Worm (Caenorhabditis elegans) whole organism, young adult: ENCODE measurements around the gene cdh-4.
"Not testable (repeated sequence)": the region's sequence is repeated elsewhere in the genome, so short reads cannot be mapped to it uniquely, and the experiment has no call there.

ENCODE experiments used
- B0261.1 ChIP-seq: sonication (generic microtip); optimal IDR thresholded peaks from 2 replicates; lab custom pipeline; 2016; ENCODE audit warnings: mild to moderate bottlenecking, missing genetic modification characterization, moderate library complexity, missing compliant biosample characterization
- D2030.7 ChIP-seq: fragments of 200-800 bp; sonication (Bioruptor generic); IDR thresholded peaks from 2 replicates; pipeline ENCODE4 v1.3.6; 2022; ENCODE audit warnings: missing genetic modification reagents, missing genetic modification characterization, missing compliant biosample characterization
- F10E7.11 ChIP-seq: sonication (generic microtip); optimal IDR thresholded peaks from 2 replicates; lab custom pipeline; 2017; ENCODE audit warnings: mild to moderate bottlenecking, missing genetic modification characterization, moderate library complexity, missing compliant biosample characterization
- F55B11.4 ChIP-seq: sonication (generic microtip); optimal IDR thresholded peaks from 2 replicates; lab custom pipeline; 2016; ENCODE audit warnings: missing compliant biosample characterization, missing genetic modification characterization, borderline replicate concordance; ENCODE audit not compliant: insufficient read depth
- K11D2.4 ChIP-seq: fragments of 200-800 bp; sonication (Bioruptor generic); IDR thresholded peaks from 2 replicates; pipeline ENCODE4 v1.3.6; 2022; ENCODE audit warnings: missing genetic modification reagents, missing genetic modification characterization, missing compliant biosample characterization
- Y67H2A.10 ChIP-seq: fragments of 200-800 bp; sonication (Bioruptor generic); conservative IDR thresholded peaks from 2 replicates; pipeline ENCODE4 v1.3.6; 2022; ENCODE audit warnings: missing genetic modification reagents, missing genetic modification characterization, missing compliant biosample characterization
- Y95B8A.8 ChIP-seq: fragments of 200-800 bp; sonication (Bioruptor generic); IDR thresholded peaks from 2 replicates; pipeline ENCODE4 v1.3.6; 2022; ENCODE audit warnings: missing genetic modification reagents, missing genetic modification characterization, missing compliant biosample characterization
- ZK185.1 ChIP-seq: sonication (generic microtip); optimal IDR thresholded peaks from 2 replicates; lab custom pipeline; 2016; ENCODE audit warnings: mild to moderate bottlenecking, missing genetic modification characterization, missing compliant biosample characterization; ENCODE audit not compliant: poor library complexity, severe bottlenecking
- athp-1 ChIP-seq: sonication (generic microtip); optimal IDR thresholded peaks from 2 replicates; lab custom pipeline; 2017; ENCODE audit warnings: mild to moderate bottlenecking, missing genetic modification characterization, missing compliant biosample characterization
- attf-6 ChIP-seq: fragments of 200-800 bp; sonication (Bioruptor generic); IDR thresholded peaks from 2 replicates; pipeline ENCODE4 v1.3.6; 2022; ENCODE audit warnings: missing genetic modification reagents, missing genetic modification characterization, missing compliant biosample characterization
- bed-1 ChIP-seq: fragments of 200-800 bp; sonication (Bioruptor generic); IDR thresholded peaks from 2 replicates; pipeline ENCODE4 v1.3.6; 2022; ENCODE audit warnings: missing genetic modification reagents, missing genetic modification characterization, missing compliant biosample characterization
- bed-2 ChIP-seq: fragments of 200-800 bp; sonication (Bioruptor generic); IDR thresholded peaks from 2 replicates; pipeline ENCODE4 v1.3.6; 2022; ENCODE audit warnings: missing genetic modification reagents, missing genetic modification characterization, missing compliant biosample characterization
- cebp-2 ChIP-seq: fragments of 200-800 bp; sonication (Bioruptor generic); IDR thresholded peaks from 2 replicates; pipeline ENCODE4 v1.3.6; 2022; ENCODE audit warnings: missing genetic modification characterization, missing compliant biosample characterization
- ceh-58 ChIP-seq: fragments of 200-800 bp; sonication (Bioruptor generic); IDR thresholded peaks from 2 replicates; pipeline ENCODE4 v1.3.6; 2022; ENCODE audit warnings: missing genetic modification characterization, missing compliant biosample characterization
- dpl-1 ChIP-seq: fragments of 150-350 bp; optimal IDR thresholded peaks from 2 replicates; lab custom pipeline; 2014; ENCODE audit warnings: missing biosample characterization, missing genetic modification reagents, missing genetic modification characterization
- efl-1 ChIP-seq: fragments of 150-350 bp; optimal IDR thresholded peaks from 2 replicates; lab custom pipeline; 2014; ENCODE audit warnings: missing biosample characterization, missing genetic modification reagents, missing genetic modification characterization
- egl-18 ChIP-seq: fragments of 200-800 bp; sonication (Bioruptor generic); IDR thresholded peaks from 2 replicates; pipeline ENCODE4 v1.3.6; 2022; ENCODE audit warnings: missing genetic modification reagents, missing genetic modification characterization, missing compliant biosample characterization
- ekl-4 ChIP-seq: fragments of 200-800 bp; sonication (Bioruptor generic); IDR thresholded peaks from 2 replicates; pipeline ENCODE4 v1.3.6; 2022; ENCODE audit warnings: missing genetic modification reagents, missing genetic modification characterization, missing compliant biosample characterization
- hlh-26 ChIP-seq: fragments of 200-800 bp; sonication (Bioruptor generic); conservative IDR thresholded peaks from 2 replicates; pipeline ENCODE4 v1.3.6; 2022; ENCODE audit warnings: missing genetic modification reagents, missing genetic modification characterization, missing compliant biosample characterization
- hmg-1.2 ChIP-seq: fragments of 200-800 bp; sonication (Bioruptor generic); IDR thresholded peaks from 2 replicates; pipeline ENCODE4 v1.3.6; 2022; ENCODE audit warnings: missing genetic modification reagents, missing genetic modification characterization, missing compliant biosample characterization
- hsf-1 ChIP-seq: fragments of 200-800 bp; sonication (Bioruptor generic); IDR thresholded peaks from 2 replicates; pipeline ENCODE4 v1.3.6; 2022; ENCODE audit warnings: missing genetic modification reagents, missing genetic modification characterization, missing compliant biosample characterization
- lin-26 ChIP-seq: fragments of 200-800 bp; sonication (Bioruptor generic); IDR thresholded peaks from 2 replicates; pipeline ENCODE4 v1.3.6; 2022; ENCODE audit warnings: missing genetic modification reagents, missing genetic modification characterization, missing compliant biosample characterization
- lin-40 ChIP-seq: sonication (generic microtip); optimal IDR thresholded peaks from 2 replicates; lab custom pipeline; 2016; ENCODE audit warnings: missing genetic modification characterization, mild to moderate bottlenecking, missing compliant biosample characterization, missing genotype, missing genetic modification reagents
- lsy-27 ChIP-seq: sonication (generic microtip); optimal IDR thresholded peaks from 2 replicates; lab custom pipeline; 2017; ENCODE audit warnings: missing genetic modification characterization, mild to moderate bottlenecking, missing compliant biosample characterization, antibody characterized with exemption, missing genotype, borderline replicate concordance; ENCODE audit not compliant: insufficient read depth
- madf-10 ChIP-seq: sonication (generic microtip); optimal IDR thresholded peaks from 2 replicates; lab custom pipeline; 2016; ENCODE audit warnings: mild to moderate bottlenecking, missing genetic modification characterization, missing compliant biosample characterization
- madf-6 ChIP-seq: fragments of 200-800 bp; sonication (Bioruptor generic); IDR thresholded peaks from 2 replicates; pipeline ENCODE4 v1.3.6; 2022; ENCODE audit warnings: missing genetic modification reagents, missing genetic modification characterization, missing compliant biosample characterization
- nhr-27 ChIP-seq: fragments of 200-800 bp; sonication (Bioruptor generic); optimal IDR thresholded peaks from 2 replicates; lab custom pipeline; 2018; ENCODE audit warnings: mild to moderate bottlenecking, missing genetic modification characterization, moderate library complexity, missing compliant biosample characterization
- nhr-90 ChIP-seq: sonication (generic microtip); optimal IDR thresholded peaks from 2 replicates; lab custom pipeline; 2016; ENCODE audit warnings: missing genotype, mild to moderate bottlenecking, missing genetic modification characterization, missing compliant biosample characterization
- pbrm-1 ChIP-seq: fragments of 200-800 bp; sonication (Bioruptor generic); IDR thresholded peaks from 2 replicates; pipeline ENCODE4 v1.3.6; 2022; ENCODE audit warnings: missing genetic modification reagents, missing genetic modification characterization, missing compliant biosample characterization
- pha-4 ChIP-seq: fragments of 150-350 bp; sonication (generic microtip); optimal IDR thresholded peaks from 2 replicates; lab custom pipeline; 2014; ENCODE audit warnings: missing biosample characterization, missing genetic modification reagents, missing genetic modification characterization
- rec-8 ChIP-seq, 2 experiments: sonication (generic microtip); optimal IDR thresholded peaks; 2 replicates each; lab custom pipeline; 2016; ENCODE audit warnings: mild to moderate bottlenecking in 2 of 2, missing genetic modification characterization in 2 of 2, missing genetic modification reagents in 2 of 2, missing genotype in 2 of 2, missing biosample characterization in 1 of 2, missing compliant biosample characterization in 1 of 2, moderate library complexity in 1 of 2
- repo-1 ChIP-seq: sonication (generic microtip); optimal IDR thresholded peaks from 2 replicates; lab custom pipeline; 2017; ENCODE audit warnings: mild to moderate bottlenecking, missing genetic modification characterization, missing compliant biosample characterization
- rpc-1 ChIP-seq, 2 experiments: fragments of 150-350 bp in 1 of 2; sonication (generic microtip) in 1 of 2; optimal IDR thresholded peaks; 2 replicates each; lab custom pipeline; 2014 to 2018; ENCODE audit warnings: missing biosample characterization in 1 of 2, missing genetic modification characterization in 1 of 2, missing genetic modification reagents in 1 of 2, missing genotype in 1 of 2
- sea-2 ChIP-seq: fragments of 200-800 bp; sonication (Bioruptor generic); IDR thresholded peaks from 2 replicates; pipeline ENCODE4 v1.3.6; 2022; ENCODE audit warnings: missing genetic modification characterization, missing compliant biosample characterization
- snpc-4 ChIP-seq, 5 experiments: fragments of 150-350 bp in 1 of 5; sonication (generic microtip) in 4 of 5; optimal IDR thresholded peaks; 2 replicates each; lab custom pipeline; 2014 to 2018; ENCODE audit warnings: missing genetic modification characterization in 5 of 5, missing biosample characterization in 3 of 5, antibody characterized with exemption in 2 of 5, mild to moderate bottlenecking in 2 of 5, missing compliant biosample characterization in 2 of 5, missing genotype in 2 of 5, moderate library complexity in 2 of 5, missing genetic modification reagents in 1 of 5
- sptf-2 ChIP-seq: fragments of 200-800 bp; sonication (Bioruptor generic); optimal IDR thresholded peaks from 2 replicates; lab custom pipeline; 2018; ENCODE audit warnings: mild to moderate bottlenecking, missing genetic modification characterization, missing compliant biosample characterization
- tbp1 ChIP-seq: fragments of 200-800 bp; sonication (Bioruptor generic); optimal IDR thresholded peaks from 2 replicates; lab custom pipeline; 2018; ENCODE audit warnings: mild to moderate bottlenecking, missing genetic modification characterization, missing compliant biosample characterization
- zfh-2 ChIP-seq: fragments of 200-800 bp; sonication (Bioruptor generic); conservative IDR thresholded peaks from 2 replicates; pipeline ENCODE4 v1.3.6; 2022; ENCODE audit warnings: missing genetic modification reagents, missing genetic modification characterization, missing compliant biosample characterization
- ztf-18 ChIP-seq: sonication (generic microtip); optimal IDR thresholded peaks from 2 replicates; lab custom pipeline; 2016; ENCODE audit warnings: missing genotype, mild to moderate bottlenecking, missing genetic modification characterization, missing compliant biosample characterization
- ztf-3 ChIP-seq: fragments of 200-800 bp; sonication (Bioruptor generic); optimal IDR thresholded peaks from 2 replicates; lab custom pipeline; 2018; ENCODE audit warnings: mild to moderate bottlenecking, missing genetic modification characterization, missing compliant biosample characterization

The cdh-4 gene

DNA sequence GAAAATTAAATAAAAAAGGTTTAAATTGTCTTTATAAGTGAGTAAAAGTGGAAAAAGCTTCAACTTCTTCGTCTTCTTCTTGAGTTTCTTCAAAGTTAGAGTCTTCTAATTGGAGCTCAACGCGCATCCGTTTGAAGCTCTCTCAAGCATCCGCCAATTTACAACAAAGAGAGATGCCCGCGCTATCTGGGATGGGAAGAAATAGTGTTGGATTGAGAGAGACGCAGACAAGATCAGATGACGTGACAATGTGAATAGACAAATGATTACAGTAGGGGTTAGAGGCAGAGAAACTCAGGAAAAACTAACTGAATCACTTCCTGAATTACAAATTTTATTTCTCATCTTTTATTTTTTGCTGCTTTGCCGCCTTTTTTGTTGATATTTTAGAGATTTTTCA lies 37.2 kb upstream of the cdh-4 start:
- TF ChIP-seq bed-1 (GFP tag; lab: Robert Waterston, UW) (no peak), cebp-2 (no peak), rec-8 (tag; optimal IDR thresholded peaks at IDR 0.05; lab: Kevin White, UChicago) (no peak), hmg-1.2 (peak; percentile 75), dpl-1 (GFP tag; lab: Kevin White, UChicago) (no peak), zfh-2 (GFP tag; lab: Robert Waterston, UW) (no peak), ceh-58 (GFP tag; lab: Robert Waterston, UW) (no peak), F55B11.4 (tag; lab: Kevin White, UChicago) (no peak)

DNA sequence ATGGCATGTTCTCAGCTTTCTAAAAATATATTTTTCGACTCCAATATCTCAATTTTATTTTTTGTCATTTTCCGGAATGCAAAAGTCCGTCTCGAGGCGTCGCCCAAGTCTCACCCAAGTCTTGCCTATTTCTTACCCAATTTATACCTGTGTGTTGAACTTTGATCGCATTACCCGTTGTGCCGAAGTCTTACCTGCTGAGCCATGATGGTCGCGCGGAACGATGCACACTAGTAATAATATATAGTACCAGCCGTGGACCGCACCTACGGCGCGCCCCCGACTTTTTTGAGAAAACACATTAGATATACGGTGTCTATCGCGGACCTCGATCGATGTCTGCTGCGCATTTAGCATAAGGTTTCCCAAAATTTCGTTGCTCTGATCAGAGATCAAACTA lies 35.8 kb upstream of the cdh-4 start:
- TF ChIP-seq B0261.1 (tag; lab: Kevin White, UChicago) (peak; percentile 31), pbrm-1 (GFP tag; lab: Robert Waterston, UW) (peak; percentile 80), madf-6 (GFP tag; lab: Robert Waterston, UW) (peak; percentile 53), cebp-2 (0 out of 2 replicates have a peak, but pooled peaks have one; percentile 50), snpc-4 (tag; optimal IDR thresholded peaks at IDR 0.05; lab: Kevin White, UChicago) (peak in 2 of 4 experiments; percentile 46 to 82), hmg-1.2 (peak; percentile 76), hsf-1 (GFP tag; lab: Robert Waterston, UW) (0 out of 2 replicates have a peak, but pooled peaks have one; percentile 27), ceh-58 (GFP tag; lab: Robert Waterston, UW) (0 out of 2 replicates have a peak, but pooled peaks have one; percentile 34), tbp1 (GFP tag; lab: Kevin White, UChicago) (peak; percentile 77), attf-6 (GFP tag; lab: Robert Waterston, UW) (0 out of 2 replicates have a peak, but pooled peaks have one; percentile 74), rpc-1 (tag; optimal IDR thresholded peaks at IDR 0.05; lab: Kevin White, UChicago) (peak; percentile 60), Y95B8A.8 (GFP tag; lab: Robert Waterston, UW) (0 out of 2 replicates have a peak, but pooled peaks have one; percentile 28), D2030.7 (GFP tag; lab: Robert Waterston, UW) (peak; percentile 54)
- TF ChIP-seq snpc-4 (GFP tag; optimal IDR thresholded peaks at IDR 0.05; lab: Kevin White, UChicago); rpc-1 (optimal IDR thresholded peaks at IDR 0.05; lab: Kevin White, UChicago): not testable (repeated sequence)

DNA sequence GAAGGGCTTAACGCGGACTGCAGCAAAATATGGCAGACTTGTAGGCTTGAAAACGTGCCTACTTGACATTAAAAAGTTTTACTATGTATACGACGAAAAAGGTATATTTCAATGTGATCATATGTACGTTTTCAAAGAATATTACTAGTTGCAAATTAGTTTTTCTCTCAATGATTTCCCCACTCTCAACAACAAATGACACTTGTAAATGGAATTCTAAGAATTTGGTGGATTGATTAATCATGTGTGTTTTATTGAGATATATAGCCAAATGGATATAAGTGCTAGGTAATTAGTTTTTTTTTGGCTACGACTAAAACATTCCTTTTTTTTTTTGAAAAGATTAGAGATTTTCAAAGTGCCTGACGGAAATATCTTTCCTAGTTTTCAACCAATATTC lies 32.9 kb upstream of the cdh-4 start:
- TF ChIP-seq tbp1 (GFP tag; lab: Kevin White, UChicago) (no peak), sea-2 (GFP tag; lab: Robert Waterston, UW) (no peak), athp-1 (tag; lab: Kevin White, UChicago) (no peak), madf-10 (tag; lab: Kevin White, UChicago) (no peak), dpl-1 (GFP tag; lab: Kevin White, UChicago) (no peak), egl-18 (GFP tag; lab: Robert Waterston, UW) (no peak), F10E7.11 (tag; lab: Kevin White, UChicago) (no peak), cebp-2 (no peak), nhr-27 (tag; lab: Kevin White, UChicago) (no peak), K11D2.4 (GFP tag; lab: Robert Waterston, UW) (no peak), lsy-27 (tag; lab: Kevin White, UChicago) (no peak), B0261.1 (tag; lab: Kevin White, UChicago) (no peak), hlh-26 (no peak)
- TF ChIP-seq, all 124 proteins: peak for 0

DNA sequence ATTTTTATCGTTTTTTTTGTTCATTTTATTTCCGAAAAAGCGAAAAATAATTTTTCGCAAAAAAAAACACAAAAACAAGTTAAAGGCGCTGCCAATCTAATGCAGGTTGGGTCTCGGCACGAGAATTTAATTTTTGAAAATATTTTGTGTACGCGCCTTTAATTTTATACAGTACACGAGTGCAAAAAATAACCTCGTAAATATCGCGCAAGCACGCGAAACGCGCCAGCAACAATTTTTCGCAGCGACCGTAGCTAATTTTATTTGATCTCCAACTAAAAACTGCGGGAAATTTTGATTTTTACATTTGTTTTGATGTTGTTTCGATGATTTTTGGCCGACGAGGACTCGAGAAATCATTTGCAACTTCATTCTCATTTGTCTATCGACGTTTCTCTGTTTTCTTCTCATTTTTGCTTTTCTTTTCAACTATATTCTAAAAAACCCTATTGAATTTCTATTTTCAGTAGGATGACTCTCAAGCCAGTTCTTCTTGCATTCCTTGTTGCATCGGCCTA lies 31.2 kb upstream of the cdh-4 start, which contains the start of gene cpg-1:
Gene cpg-1, plus strand, starts transcription at position 468 of the 518 bp plus-strand sequence.
- TF ChIP-seq lin-40 (tag; lab: Kevin White, UChicago) (no peak), repo-1 (tag; lab: Kevin White, UChicago) (no peak), nhr-90 (tag; lab: Kevin White, UChicago) (no peak), Y67H2A.10 (peak; percentile 81), ZK185.1 (tag; lab: Kevin White, UChicago) (no peak), sptf-2 (GFP tag; lab: Kevin White, UChicago) (no peak), lin-26 (peak; percentile 75), ztf-18 (tag; lab: Kevin White, UChicago) (peak; percentile 100), tbp1 (GFP tag; lab: Kevin White, UChicago) (peak; percentile 78), efl-1 (GFP tag; lab: Kevin White, UChicago) (peak; percentile 99), ekl-4 (GFP tag; lab: Robert Waterston, UW) (peak; percentile 96), ztf-3 (no peak), pha-4 (tag; lab: Kevin White, UChicago) (no peak), lsy-27 (tag; lab: Kevin White, UChicago) (no peak), K11D2.4 (GFP tag; lab: Robert Waterston, UW) (no peak), B0261.1 (tag; lab: Kevin White, UChicago) (peak; percentile 21), bed-2 (GFP tag; lab: Robert Waterston, UW) (peak; percentile 70; the same call in 1 of the 2 replicates)
